Fruit fly (Drosophila melanogaster): ENCODE measurements around the gene CG43121.

Gene CG43121

dm6 chr3L:14624425-14625309 lies 47.6 kb downstream of the CG43121 start:
- TF ChIP-seq usp (GFP tag; optimal IDR thresholded peaks at IDR 0.05) (no peak), psq (GFP tag; optimal IDR thresholded peaks at IDR 0.05) (peak; percentile 90), OdsH (GFP tag; optimal IDR thresholded peaks at IDR 0.05) (no peak), br (GFP tag; optimal IDR thresholded peaks at IDR 0.05) (no peak), Dif (GFP tag; optimal IDR thresholded peaks at IDR 0.05; ENCODE audit: partially characterized antibody) (peak; percentile 53), foxo (GFP tag; optimal IDR thresholded peaks at IDR 0.05) (peak in 1 of 2 experiments; percentile 33), Sp1 (GFP tag; optimal IDR thresholded peaks at IDR 0.05) (peak; percentile 37), dl (GFP tag; optimal IDR thresholded peaks at IDR 0.05; ENCODE audit: insufficient read depth in 1 of 2, partially characterized antibody in 2 of 2) (peak in 1 of 2 experiments; percentile 38), lola (GFP tag; optimal IDR thresholded peaks at IDR 0.05) (no peak), Hnf4 (GFP tag; optimal IDR thresholded peaks at IDR 0.05) (no peak), fru (GFP tag; optimal IDR thresholded peaks at IDR 0.05) (peak; percentile 9), CrebA (GFP tag; optimal IDR thresholded peaks at IDR 0.05; ENCODE audit: borderline replicate concordance) (peak; percentile 88), Rel (GFP tag; optimal IDR thresholded peaks at IDR 0.05) (peak; percentile 54), Rel (tag; optimal IDR thresholded peaks at IDR 0.05) (peak; percentile 3), rgr (GFP tag; optimal IDR thresholded peaks at IDR 0.05) (no peak), Mio (GFP tag; optimal IDR thresholded peaks at IDR 0.05) (no peak), woc (GFP tag; optimal IDR thresholded peaks at IDR 0.05) (no peak), Vsx2 (GFP tag; optimal IDR thresholded peaks at IDR 0.05; ENCODE audit: partially characterized antibody) (peak; percentile 56), GATAd (GFP tag; optimal IDR thresholded peaks at IDR 0.05) (no peak), jim (GFP tag; optimal IDR thresholded peaks at IDR 0.05) (peak; percentile 71), brk (GFP tag; optimal IDR thresholded peaks at IDR 0.05) (peak; percentile 84)

DNA sequence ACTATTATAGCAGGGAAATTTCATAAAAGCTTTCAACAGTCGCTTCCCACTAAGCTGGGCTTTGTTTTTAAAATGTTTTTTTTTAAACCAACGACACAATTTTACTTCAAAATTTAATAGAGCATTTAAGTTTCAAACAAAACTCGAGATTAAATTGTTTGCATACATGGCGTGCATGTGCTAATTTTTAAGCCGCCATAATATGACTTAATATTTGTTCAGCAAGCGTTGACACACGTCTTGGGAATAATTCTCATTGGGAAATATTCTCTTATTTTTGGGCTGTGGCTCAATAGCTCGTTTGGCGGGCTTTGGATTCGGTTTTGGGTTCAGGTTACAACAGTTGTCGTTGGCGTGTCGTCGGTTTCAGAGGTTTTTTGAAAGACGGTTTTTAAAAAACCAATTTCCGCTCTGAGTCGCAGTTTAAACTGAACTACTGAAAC lies 49.8 kb downstream of the CG43121 start, which contains the start of gene CG9628:
TSS of gene CG9628 (plus strand) at position 340 of the 443 bp plus-strand sequence.
- no peak for TF ChIP-seq pan (optimal IDR thresholded peaks at IDR 0.05)
- TF ChIP-seq Vsx2 (GFP tag; optimal IDR thresholded peaks at IDR 0.05; ENCODE audit: partially characterized antibody): no peak
- TF ChIP-seq Hnf4 (GFP tag; optimal IDR thresholded peaks at IDR 0.05): peak; percentile 1
- TF ChIP-seq foxo (GFP tag; optimal IDR thresholded peaks at IDR 0.05): peak in 1 of 2 experiments; percentile 24
- TF ChIP-seq Hr83 (GFP tag; optimal IDR thresholded peaks at IDR 0.05; ENCODE audit: poor library complexity, severe bottlenecking): peak; percentile 54
- TF ChIP-seq CG32264 (GFP tag; optimal IDR thresholded peaks at IDR 0.05): peak; percentile 26
